Fruit fly (Drosophila melanogaster) whole organism, embryonic: ENCODE results near the gene Aps.

Experiments
- ATbp ChIP-seq: fragments of 200-800 bp; sonication (Bioruptor generic); optimal IDR thresholded peaks from 2 replicates; lab custom pipeline; 2017; ENCODE audit warnings: missing biosample characterization, mild to moderate bottlenecking, missing genetic modification characterization, missing genetic modification reagents
- Atf-2 ChIP-seq: fragments of 200-800 bp; sonication (Bioruptor generic); optimal IDR thresholded peaks from 2 replicates; lab custom pipeline; 2016; ENCODE audit warnings: missing biosample characterization, missing genetic modification characterization
- BEAF-32 ChIP-seq: fragments of 200-800 bp; sonication (Bioruptor generic); optimal IDR thresholded peaks from 3 replicates; lab custom pipeline; 2017; ENCODE audit warnings: missing biosample characterization, missing genetic modification characterization, mild to moderate bottlenecking, moderate library complexity, missing genetic modification reagents
- BtbVII ChIP-seq: fragments of 200-800 bp; sonication (Bioruptor generic); optimal IDR thresholded peaks from 3 replicates; lab custom pipeline; 2017; ENCODE audit warnings: missing biosample characterization, mild to moderate bottlenecking, missing genetic modification characterization
- CG10979 ChIP-seq: fragments of 200-800 bp; sonication (Bioruptor generic); optimal IDR thresholded peaks from 2 replicates; lab custom pipeline; 2018; ENCODE audit warnings: missing biosample characterization, mild to moderate bottlenecking, missing genetic modification characterization, moderate library complexity
- CG11696 ChIP-seq: fragments of 200-800 bp; sonication (Bioruptor generic); IDR thresholded peaks from 2 replicates; pipeline ENCODE4 v1.3.6; 2022; ENCODE audit warnings: missing biosample characterization, missing genetic modification characterization
- CG13296 ChIP-seq: fragments of 200-800 bp; sonication (Bioruptor generic); optimal IDR thresholded peaks from 3 replicates; lab custom pipeline; 2018; ENCODE audit warnings: missing biosample characterization, mild to moderate bottlenecking, missing genetic modification characterization
- CG15696 ChIP-seq: fragments of 200-800 bp; sonication (Bioruptor generic); optimal IDR thresholded peaks from 2 replicates; lab custom pipeline; 2019; ENCODE audit warnings: missing biosample characterization, mild to moderate bottlenecking, missing genetic modification characterization, moderate library complexity
- CG18476 ChIP-seq: fragments of 200-800 bp; sonication (Bioruptor generic); optimal IDR thresholded peaks from 2 replicates; lab custom pipeline; 2016; ENCODE audit warnings: missing biosample characterization, mild to moderate bottlenecking, missing genetic modification characterization
- CG18619 ChIP-seq: fragments of 200-800 bp; sonication (Bioruptor generic); optimal IDR thresholded peaks from 3 replicates; lab custom pipeline; 2017; ENCODE audit warnings: missing biosample characterization, mild to moderate bottlenecking, missing genetic modification characterization
- CG2199 ChIP-seq: fragments of 200-800 bp; sonication (Bioruptor generic); IDR thresholded peaks from 3 replicates; pipeline ENCODE4 v1.3.6; 2022; ENCODE audit warnings: missing biosample characterization, missing genetic modification characterization
- CG2678 ChIP-seq: fragments of 200-800 bp; sonication (Bioruptor generic); optimal IDR thresholded peaks from 3 replicates; lab custom pipeline; 2019; ENCODE audit warnings: missing biosample characterization, mild to moderate bottlenecking, missing genetic modification characterization, moderate library complexity
- CG32532 ChIP-seq: fragments of 200-800 bp; sonication (Bioruptor generic); IDR thresholded peaks from 2 replicates; pipeline ENCODE4 v1.3.6; 2022; ENCODE audit warnings: missing biosample characterization, missing genetic modification characterization
- CG3726 ChIP-seq: fragments of 200-800 bp; sonication (Bioruptor generic); IDR thresholded peaks from 3 replicates; pipeline ENCODE4, ENCODE4 v1.3.6; 2022; ENCODE audit warnings: missing biosample characterization, missing genetic modification characterization
- CG3847 ChIP-seq: fragments of 200-800 bp; sonication (Bioruptor generic); IDR thresholded peaks from 2 replicates; pipeline ENCODE4 v1.3.6; 2022; ENCODE audit warnings: missing biosample characterization, missing genetic modification characterization
- CG4424 ChIP-seq: fragments of 200-800 bp; sonication (Bioruptor generic); optimal IDR thresholded peaks from 3 replicates; lab custom pipeline; 2016; ENCODE audit warnings: missing biosample characterization, missing genetic modification characterization
- CG4820 ChIP-seq: fragments of 200-800 bp; sonication (Bioruptor generic); optimal IDR thresholded peaks from 3 replicates; lab custom pipeline; 2016; ENCODE audit warnings: missing biosample characterization, missing genetic modification characterization
- CG6175 ChIP-seq: fragments of 200-800 bp; sonication (Bioruptor generic); IDR thresholded peaks from 3 replicates; pipeline ENCODE4 v1.3.6; 2022; ENCODE audit warnings: missing biosample characterization, missing genetic modification characterization
- CG7556 ChIP-seq: fragments of 200-800 bp; sonication (Bioruptor generic); optimal IDR thresholded peaks from 2 replicates; lab custom pipeline; 2017; ENCODE audit warnings: missing biosample characterization, mild to moderate bottlenecking, missing genetic modification characterization
- CG7963 ChIP-seq: fragments of 200-800 bp; sonication (Bioruptor generic); IDR thresholded peaks from 3 replicates; pipeline ENCODE4 v1.3.6; 2022; ENCODE audit warnings: missing biosample characterization, missing genetic modification characterization; ENCODE audit not compliant: partially characterized antibody
- CG8290 ChIP-seq, 3 experiments: fragments of 200-800 bp; sonication (Bioruptor generic); optimal IDR thresholded peaks; 2 replicates each; lab custom pipeline; 2016 to 2019; ENCODE audit warnings: missing biosample characterization in 3 of 3, missing genetic modification characterization in 3 of 3, mild to moderate bottlenecking in 2 of 3, moderate library complexity in 1 of 3
- CG8388 ChIP-seq: fragments of 200-800 bp; sonication (Bioruptor generic); optimal IDR thresholded peaks from 2 replicates; lab custom pipeline; 2019; ENCODE audit warnings: missing biosample characterization, mild to moderate bottlenecking, missing genetic modification characterization, moderate library complexity
- CG9727 ChIP-seq: fragments of 200-800 bp; sonication (Bioruptor generic); optimal IDR thresholded peaks from 3 replicates; lab custom pipeline; 2017; ENCODE audit warnings: missing biosample characterization, mild to moderate bottlenecking, missing genetic modification characterization
- Dad ChIP-seq: fragments of 200-800 bp; sonication (Bioruptor generic); optimal IDR thresholded peaks from 3 replicates; lab custom pipeline; 2016; ENCODE audit warnings: missing biosample characterization, missing genetic modification characterization
- Dek ChIP-seq: fragments of 200-800 bp; sonication (Bioruptor generic); optimal IDR thresholded peaks from 3 replicates; lab custom pipeline; 2019; ENCODE audit warnings: missing biosample characterization, mild to moderate bottlenecking, missing genetic modification characterization, moderate library complexity
- Eip74EF ChIP-seq, 2 experiments: fragments of 200-800 bp in 1 of 2; fragments of >200 bp in 1 of 2; sonication (Bioruptor generic) in 1 of 2; optimal IDR thresholded peaks; 2 replicates each; lab custom pipeline; 2017 to 2019; ENCODE audit warnings: missing biosample characterization in 2 of 2, missing genetic modification characterization in 2 of 2, mild to moderate bottlenecking in 1 of 2, moderate library complexity in 1 of 2
- Fer1 ChIP-seq: fragments of 200-800 bp; sonication (Bioruptor generic); optimal IDR thresholded peaks from 2 replicates; lab custom pipeline; 2017; ENCODE audit warnings: missing biosample characterization, mild to moderate bottlenecking, missing genetic modification characterization
- H2.0 ChIP-seq: fragments of 200-800 bp; sonication (Bioruptor generic); IDR thresholded peaks from 2 replicates; pipeline ENCODE4 v1.3.6; 2022; ENCODE audit warnings: missing biosample characterization, missing genetic modification characterization
- HHEX ChIP-seq: fragments of 200-800 bp; sonication (Bioruptor generic); optimal IDR thresholded peaks from 3 replicates; lab custom pipeline; 2017; ENCODE audit warnings: missing biosample characterization, mild to moderate bottlenecking, missing genetic modification characterization, missing genetic modification reagents
- HLH3B ChIP-seq: fragments of 200-800 bp; sonication (Bioruptor generic); IDR thresholded peaks from 2 replicates; pipeline ENCODE4 v1.3.6; 2022; ENCODE audit warnings: missing biosample characterization, missing genetic modification characterization
- HmgD ChIP-seq: fragments of 200-800 bp; sonication (Bioruptor generic); optimal IDR thresholded peaks from 3 replicates; lab custom pipeline; 2016; ENCODE audit warnings: missing biosample characterization, missing genetic modification characterization
- Meics ChIP-seq: fragments of 200-800 bp; sonication (Bioruptor generic); optimal IDR thresholded peaks from 2 replicates; lab custom pipeline; 2017; ENCODE audit warnings: missing biosample characterization, mild to moderate bottlenecking, missing genetic modification characterization
- Ravus ChIP-seq: fragments of 200-800 bp; sonication (Bioruptor generic); IDR thresholded peaks from 2 replicates; pipeline ENCODE4 v1.3.6; 2022; ENCODE audit warnings: missing biosample characterization, missing genetic modification characterization
- Six4 ChIP-seq: fragments of 200-800 bp; sonication (Bioruptor generic); optimal IDR thresholded peaks from 2 replicates; lab custom pipeline; 2016; ENCODE audit warnings: missing biosample characterization, missing genetic modification characterization
- Spps ChIP-seq: fragments of 200-800 bp; sonication (Bioruptor generic); optimal IDR thresholded peaks from 2 replicates; lab custom pipeline; 2018; ENCODE audit warnings: missing biosample characterization, mild to moderate bottlenecking, missing genetic modification characterization
- Vsx1 ChIP-seq: fragments of 200-800 bp; sonication (Bioruptor generic); optimal IDR thresholded peaks from 2 replicates; lab custom pipeline; 2017; ENCODE audit warnings: missing biosample characterization, mild to moderate bottlenecking, missing genetic modification characterization, missing genetic modification reagents
- al ChIP-seq: fragments of 200-800 bp; sonication (Bioruptor generic); IDR thresholded peaks from 2 replicates; pipeline ENCODE4 v1.3.6; 2022; ENCODE audit warnings: missing biosample characterization, missing genetic modification characterization
- az2 ChIP-seq: fragments of 200-800 bp; sonication (Bioruptor generic); optimal IDR thresholded peaks from 3 replicates; lab custom pipeline; 2016; ENCODE audit warnings: missing biosample characterization, missing genetic modification characterization
- chinmo ChIP-seq: fragments of 200-800 bp; sonication (Bioruptor generic); IDR thresholded peaks from 4 replicates; pipeline ENCODE4 v1.3.6; 2022; ENCODE audit warnings: missing biosample characterization, missing genetic modification characterization; ENCODE audit not compliant: partially characterized antibody
- dysf ChIP-seq: fragments of 200-800 bp; sonication (Bioruptor generic); IDR thresholded peaks from 3 replicates; pipeline ENCODE4 v1.3.6; 2022; ENCODE audit warnings: missing biosample characterization, missing genetic modification characterization
- ems ChIP-seq: fragments of 200-800 bp; sonication (Bioruptor generic); optimal IDR thresholded peaks from 3 replicates; lab custom pipeline; 2016; ENCODE audit warnings: missing biosample characterization, missing genetic modification characterization
- fd96Cb ChIP-seq: fragments of 200-800 bp; sonication (Bioruptor generic); optimal IDR thresholded peaks from 2 replicates; lab custom pipeline; 2018; ENCODE audit warnings: missing biosample characterization, mild to moderate bottlenecking, missing genetic modification characterization, moderate library complexity
- gcm ChIP-seq: fragments of 200-800 bp; sonication (Bioruptor generic); optimal IDR thresholded peaks from 2 replicates; lab custom pipeline; 2019; ENCODE audit warnings: missing biosample characterization, mild to moderate bottlenecking, missing genetic modification characterization, moderate library complexity
- lilli ChIP-seq: fragments of 200-800 bp; sonication (Bioruptor generic); optimal IDR thresholded peaks from 3 replicates; lab custom pipeline; 2016; ENCODE audit warnings: missing biosample characterization, missing genetic modification characterization
- phol ChIP-seq: fragments of 200-800 bp; sonication (Bioruptor generic); optimal IDR thresholded peaks from 3 replicates; lab custom pipeline; 2018; ENCODE audit warnings: missing biosample characterization, mild to moderate bottlenecking, missing genetic modification characterization, moderate library complexity
- pros ChIP-seq: fragments of 200-800 bp; sonication (Bioruptor generic); optimal IDR thresholded peaks from 3 replicates; lab custom pipeline; 2019; ENCODE audit warnings: missing biosample characterization, mild to moderate bottlenecking, missing genetic modification characterization, moderate library complexity
- row ChIP-seq: fragments of 200-800 bp; sonication (Bioruptor generic); IDR thresholded peaks from 3 replicates; pipeline ENCODE4 v1.3.6; 2022; ENCODE audit warnings: missing biosample characterization, missing genetic modification characterization
- tap ChIP-seq: fragments of 200-800 bp; optimal IDR thresholded peaks from 3 replicates; lab custom pipeline; 2019; ENCODE audit warnings: missing biosample characterization, mild to moderate bottlenecking, missing genetic modification characterization, moderate library complexity
- usp ChIP-seq: fragments of >200 bp; optimal IDR thresholded peaks from 2 replicates; lab custom pipeline; 2017; ENCODE audit warnings: missing biosample characterization, missing genetic modification characterization

Aps gene

dm6 chr3L:10893156-10893784, 5.7 kb downstream of the Aps start (continued):
- TF ChIP-seq lilli (GFP tag; lab: Kevin White, UChicago) (no peak), pros (no peak), Fer1 (peak; percentile 15), HmgD (GFP tag; lab: Kevin White, UChicago) (no peak), Six4 (peak; percentile 5), row (GFP tag; lab: Robert Waterston, UW) (peak; percentile 63), fd96Cb (peak; percentile 36), BtbVII (peak; percentile 2), az2 (GFP tag; lab: Kevin White, UChicago) (peak; percentile 7), CG18476 (GFP tag; lab: Kevin White, UChicago) (no peak), CG8388 (GFP tag; lab: Kevin White, UChicago) (peak; percentile 45), CG6175 (GFP tag; lab: Robert Waterston, UW) (no peak), BEAF-32 (GFP tag; lab: Kevin White, UChicago) (no peak), HHEX (GFP tag; lab: Kevin White, UChicago) (no peak), CG7963 (no peak), CG7556 (GFP tag; lab: Kevin White, UChicago) (peak; percentile 66), Eip74EF (GFP tag; optimal IDR thresholded peaks at IDR 0.05; lab: Kevin White, UChicago) (peak in 1 of 2 experiments; percentile 53), Ravus (GFP tag; lab: Robert Waterston, UW) (no peak), CG4424 (peak; percentile 16), Meics (GFP tag; lab: Kevin White, UChicago) (peak; percentile 61), H2.0 (no peak), CG9727 (GFP tag; lab: Kevin White, UChicago) (peak; percentile 44), CG11696 (GFP tag; lab: Robert Waterston, UW) (no peak), Vsx1 (GFP tag; lab: Kevin White, UChicago) (peak; percentile 39), dysf (GFP tag; lab: Robert Waterston, UW) (peak; percentile 39; the same call in 1 of the 3 replicates), CG2678 (peak; percentile 80), CG13296 (GFP tag; lab: Kevin White, UChicago) (peak; percentile 39), CG8290 (GFP tag; optimal IDR thresholded peaks at IDR 0.05; lab: Kevin White, UChicago) (no peak), CG8290 (tag; optimal IDR thresholded peaks at IDR 0.05; lab: Kevin White, UChicago) (no peak), Spps (no peak), CG15696 (tag; lab: Kevin White, UChicago) (peak; percentile 16), al (GFP tag; lab: Robert Waterston, UW) (peak; percentile 39; the same call in 1 of the 2 replicates), Dad (GFP tag; lab: Kevin White, UChicago) (no peak), CG4820 (GFP tag; lab: Kevin White, UChicago) (no peak), ems (GFP tag; lab: Kevin White, UChicago) (no peak), CG3726 (GFP tag; lab: Robert Waterston, UW) (no peak), CG3847 (GFP tag; lab: Robert Waterston, UW) (0 out of 2 replicates have a peak, but pooled peaks have one; percentile 18), CG32532 (no peak), HLH3B (GFP tag; lab: Robert Waterston, UW) (peak; percentile 23; the same call in 1 of the 2 replicates), CG10979 (peak; percentile 49), gcm (GFP tag; lab: Kevin White, UChicago) (peak; percentile 73), Dek (tag; lab: Kevin White, UChicago) (peak; percentile 65), CG18619 (GFP tag; lab: Kevin White, UChicago) (peak; percentile 39), chinmo (peak; percentile 94; the same call in 3 of the 4 replicates), phol (peak; percentile 44), ATbp (GFP tag; lab: Kevin White, UChicago) (peak; percentile 44), tap (tag; lab: Kevin White, UChicago) (peak; percentile 36), Atf-2 (no peak), CG2199 (GFP tag; lab: Robert Waterston, UW) (0 out of 3 replicates have a peak, but pooled peaks have one; percentile 36), usp (no peak)
